Fruit fly (Drosophila melanogaster): ENCODE measurements around the gene CG33252.

The CG33252 gene

DNA sequence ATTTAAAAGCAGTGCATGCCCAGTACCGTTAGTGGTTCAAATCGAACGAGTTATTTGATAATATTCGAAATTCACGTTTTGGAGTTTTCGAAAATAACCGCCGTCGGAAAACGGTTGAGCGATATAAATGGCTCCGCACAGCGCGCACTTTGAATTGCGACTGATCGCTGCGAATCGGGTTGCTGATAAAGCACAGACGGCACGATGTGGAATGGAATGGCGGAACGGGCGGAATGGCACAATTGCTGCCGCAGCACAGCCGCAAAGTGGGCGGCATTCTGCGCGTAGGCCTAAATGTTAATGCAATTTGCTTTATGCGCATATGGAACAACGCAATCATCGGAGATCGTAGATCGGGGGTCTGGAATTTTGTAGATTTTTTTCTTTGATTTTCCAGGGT, 22.3 kb downstream of the CG33252 start:
- TF ChIP-seq CG11456 (GFP tag; IDR thresholded peaks at IDR 0.05) (0 out of 3 replicates have a peak, but pooled peaks have one; percentile 38), CG13287 (GFP tag; IDR thresholded peaks at IDR 0.05; ENCODE audit: partially characterized antibody) (peak; percentile 10; the same call in 1 of the 2 replicates), Hand (GFP tag; optimal IDR thresholded peaks at IDR 0.05) (no peak), NC2α (GFP tag; optimal IDR thresholded peaks at IDR 0.05) (no peak), hb (GFP tag; IDR thresholded peaks at IDR 0.05; ENCODE audit: partially characterized antibody) (no peak), Mes4 (GFP tag; optimal IDR thresholded peaks at IDR 0.05) (no peak), CG10366 (GFP tag; IDR thresholded peaks at IDR 0.05) (no peak), gt (GFP tag; IDR thresholded peaks at IDR 0.05) (no peak), CG8290 (GFP tag; optimal IDR thresholded peaks at IDR 0.05) (no peak), CG8290 (tag; optimal IDR thresholded peaks at IDR 0.05) (peak in 1 of 2 experiments; percentile 3), CG15601 (tag; optimal IDR thresholded peaks at IDR 0.05) (no peak), bbx (GFP tag; IDR thresholded peaks at IDR 0.05; ENCODE audit: partially characterized antibody) (no peak), Jarid2 (GFP tag; optimal IDR thresholded peaks at IDR 0.05) (peak; percentile 43), chinmo (GFP tag; IDR thresholded peaks at IDR 0.05; ENCODE audit: partially characterized antibody) (peak; percentile 82; the same call in 1 of the 4 replicates), CG2875 (GFP tag; optimal IDR thresholded peaks at IDR 0.05) (no peak), ham (GFP tag; IDR thresholded peaks at IDR 0.05) (no peak), bsh (GFP tag; optimal IDR thresholded peaks at IDR 0.05) (no peak), otp (GFP tag; IDR thresholded peaks at IDR 0.05) (no peak), Sox102F (GFP tag; optimal IDR thresholded peaks at IDR 0.05) (no peak), sob (GFP tag; IDR thresholded peaks at IDR 0.05) (no peak), tll (GFP tag; optimal IDR thresholded peaks at IDR 0.05) (no peak), E2f2 (GFP tag; IDR thresholded peaks at IDR 0.05) (peak; percentile 37; the same call in 1 of the 2 replicates), CG11085 (GFP tag; IDR thresholded peaks at IDR 0.05) (no peak), HLHmδ (GFP tag; optimal IDR thresholded peaks at IDR 0.05) (no peak), ssp (GFP tag; IDR thresholded peaks at IDR 0.05) (no peak), Aef1 (GFP tag; IDR thresholded peaks at IDR 0.05) (no peak), CG43689 (GFP tag; IDR thresholded peaks at IDR 0.05) (no peak), oc (tag; optimal IDR thresholded peaks at IDR 0.05) (no peak), HHEX (GFP tag; optimal IDR thresholded peaks at IDR 0.05) (no peak), rib (GFP tag; IDR thresholded peaks at IDR 0.05) (no peak), lov (optimal IDR thresholded peaks at IDR 0.05) (no peak), lov (GFP tag; IDR thresholded peaks at IDR 0.05) (no peak), Myb (GFP tag; optimal IDR thresholded peaks at IDR 0.05) (peak; percentile 33), odd (GFP tag; optimal IDR thresholded peaks at IDR 0.05) (no peak), Deaf1 (tag; optimal IDR thresholded peaks at IDR 0.05) (peak; percentile 24), Abd-B (GFP tag; optimal IDR thresholded peaks at IDR 0.05) (no peak), hkb (optimal IDR thresholded peaks at IDR 0.05) (no peak), hkb (GFP tag; IDR thresholded peaks at IDR 0.05) (no peak), Gsc (GFP tag; IDR thresholded peaks at IDR 0.05) (no peak), dysf (GFP tag; IDR thresholded peaks at IDR 0.05) (no peak), Scr (GFP tag; IDR thresholded peaks at IDR 0.05; ENCODE audit: partially characterized antibody) (no peak), CG9817 (tag; optimal IDR thresholded peaks at IDR 0.05) (no peak), pb (GFP tag; optimal IDR thresholded peaks at IDR 0.05) (no peak), B-H2 (GFP tag; optimal IDR thresholded peaks at IDR 0.05) (no peak), CG4282 (GFP tag; optimal IDR thresholded peaks at IDR 0.05) (no peak), cwo (GFP tag; optimal IDR thresholded peaks at IDR 0.05) (no peak), mld (GFP tag; IDR thresholded peaks at IDR 0.05; ENCODE audit: partially characterized antibody) (no peak), zen2 (GFP tag; IDR thresholded peaks at IDR 0.05; ENCODE audit: partially characterized antibody) (no peak), ro (GFP tag; IDR thresholded peaks at IDR 0.05) (no peak), Rfx (GFP tag; IDR thresholded peaks at IDR 0.05) (no peak), ase (GFP tag; IDR thresholded peaks at IDR 0.05) (no peak), NfI (GFP tag; optimal IDR thresholded peaks at IDR 0.05) (no peak)

All from whole organism, embryonic.